Worm (Caenorhabditis elegans) whole organism, late embryonic: ENCODE measurements around the gene R107.2.

ENCODE experiments used
- C38D4.7 ChIP-seq: fragments of 200-800 bp; sonication (Bioruptor generic); optimal IDR thresholded peaks from 2 replicates; lab custom pipeline; 2018; ENCODE audit warnings: mild to moderate bottlenecking, missing genetic modification characterization, moderate library complexity, missing compliant biosample characterization
- F13H6.1 ChIP-seq: sonication (generic microtip); optimal IDR thresholded peaks from 2 replicates; lab custom pipeline; 2016; ENCODE audit warnings: missing genetic modification characterization, missing compliant biosample characterization
- K02D7.2 ChIP-seq: sonication (generic microtip); optimal IDR thresholded peaks from 2 replicates; lab custom pipeline; 2017; ENCODE audit warnings: mild to moderate bottlenecking, missing genetic modification characterization, missing compliant biosample characterization
- T23F11.4 ChIP-seq: fragments of 200-800 bp; sonication (Bioruptor generic); optimal IDR thresholded peaks from 2 replicates; lab custom pipeline; 2018; ENCODE audit warnings: mild to moderate bottlenecking, missing genetic modification characterization, missing compliant biosample characterization
- Y22D7AL.16 ChIP-seq: sonication (generic microtip); optimal IDR thresholded peaks from 2 replicates; lab custom pipeline; 2016; ENCODE audit warnings: missing genetic modification characterization, missing compliant biosample characterization
- ahr-1 ChIP-seq: sonication (generic microtip); optimal IDR thresholded peaks from 2 replicates; lab custom pipeline; 2016; ENCODE audit warnings: missing genetic modification characterization, missing compliant biosample characterization
- ama-1 ChIP-seq: fragments of 150-350 bp; optimal IDR thresholded peaks from 2 replicates; lab custom pipeline; 2014
- ceh-14 ChIP-seq: sonication (generic microtip); optimal IDR thresholded peaks from 2 replicates; lab custom pipeline; 2016; ENCODE audit warnings: missing genotype, missing genetic modification characterization, missing compliant biosample characterization
- ceh-18 ChIP-seq: sonication (generic microtip); optimal IDR thresholded peaks from 2 replicates; lab custom pipeline; 2016; ENCODE audit warnings: missing genetic modification characterization, missing compliant biosample characterization
- ceh-2 ChIP-seq: sonication (generic microtip); optimal IDR thresholded peaks from 2 replicates; lab custom pipeline; 2016; ENCODE audit warnings: missing genotype, missing genetic modification characterization, missing compliant biosample characterization
- ceh-30 ChIP-seq: fragments of 150-350 bp; optimal IDR thresholded peaks from 2 replicates; lab custom pipeline; 2014; ENCODE audit warnings: missing biosample characterization, missing genetic modification characterization
- ceh-31 ChIP-seq: sonication (generic microtip); optimal IDR thresholded peaks from 2 replicates; lab custom pipeline; 2016; ENCODE audit warnings: missing genetic modification characterization, missing compliant biosample characterization
- ceh-34 ChIP-seq: sonication (generic microtip); optimal IDR thresholded peaks from 2 replicates; lab custom pipeline; 2016; ENCODE audit warnings: mild to moderate bottlenecking, missing genetic modification characterization, missing compliant biosample characterization
- ceh-45 ChIP-seq: fragments of 200-800 bp; sonication (Bioruptor generic); IDR thresholded peaks from 2 replicates; pipeline ENCODE4 v1.3.6; 2022; ENCODE audit warnings: missing genetic modification reagents, missing genetic modification characterization, missing compliant biosample characterization
- ceh-48 ChIP-seq: sonication (generic microtip); optimal IDR thresholded peaks from 2 replicates; lab custom pipeline; 2016; ENCODE audit warnings: missing genetic modification characterization, inconsistent platforms, missing compliant biosample characterization
- ceh-9 ChIP-seq: sonication (generic microtip); optimal IDR thresholded peaks from 2 replicates; lab custom pipeline; 2016; ENCODE audit warnings: mild to moderate bottlenecking, missing genetic modification characterization, inconsistent platforms, missing compliant biosample characterization
- che-1 ChIP-seq: sonication (generic microtip); optimal IDR thresholded peaks from 2 replicates; lab custom pipeline; 2016; ENCODE audit warnings: mild to moderate bottlenecking, missing genetic modification characterization, missing compliant biosample characterization
- elt-4 ChIP-seq: sonication (generic microtip); optimal IDR thresholded peaks from 2 replicates; lab custom pipeline; 2016; ENCODE audit warnings: missing genetic modification characterization, missing compliant biosample characterization
- fax-1 ChIP-seq: sonication (generic microtip); optimal IDR thresholded peaks from 2 replicates; lab custom pipeline; 2016; ENCODE audit warnings: missing genotype, missing genetic modification characterization, missing compliant biosample characterization
- fkh-10 ChIP-seq: fragments of 150-350 bp; optimal IDR thresholded peaks from 2 replicates; lab custom pipeline; 2014; ENCODE audit warnings: missing biosample characterization, missing genetic modification reagents, missing genetic modification characterization
- fkh-6 ChIP-seq: sonication (generic microtip); optimal IDR thresholded peaks from 2 replicates; lab custom pipeline; 2016; ENCODE audit warnings: missing genetic modification characterization, missing compliant biosample characterization
- hlh-30 ChIP-seq: sonication (generic microtip); optimal IDR thresholded peaks from 2 replicates; lab custom pipeline; 2017; ENCODE audit warnings: antibody characterized with exemption, missing genetic modification characterization, missing compliant biosample characterization; ENCODE audit not compliant: insufficient read depth
- hlh-8 ChIP-seq: sonication (generic microtip); optimal IDR thresholded peaks from 2 replicates; lab custom pipeline; 2016; ENCODE audit warnings: missing genotype, missing genetic modification characterization, missing compliant biosample characterization
- lim-6 ChIP-seq: sonication (generic microtip); optimal IDR thresholded peaks from 2 replicates; lab custom pipeline; 2016; ENCODE audit warnings: missing genetic modification characterization, missing compliant biosample characterization
- lin-11 ChIP-seq: fragments of 200-800 bp; sonication (Bioruptor generic); optimal IDR thresholded peaks from 2 replicates; lab custom pipeline; 2018; ENCODE audit warnings: mild to moderate bottlenecking, missing genetic modification characterization, missing compliant biosample characterization
- mec-3 ChIP-seq: sonication (generic microtip); optimal IDR thresholded peaks from 2 replicates; lab custom pipeline; 2016; ENCODE audit warnings: borderline replicate concordance, missing genetic modification characterization, missing compliant biosample characterization
- nfya-1 ChIP-seq: sonication (generic microtip); optimal IDR thresholded peaks from 2 replicates; lab custom pipeline; 2017; ENCODE audit warnings: missing genetic modification characterization, mild to moderate bottlenecking, missing compliant biosample characterization, antibody characterized with exemption, moderate library complexity
- nhr-232 ChIP-seq: sonication (generic microtip); optimal IDR thresholded peaks from 2 replicates; lab custom pipeline; 2016; ENCODE audit warnings: missing genetic modification characterization, missing compliant biosample characterization
- npax-4 ChIP-seq: sonication (generic microtip); optimal IDR thresholded peaks from 2 replicates; lab custom pipeline; 2016; ENCODE audit warnings: missing genetic modification characterization, missing compliant biosample characterization
- odd-2 ChIP-seq: sonication (generic microtip); optimal IDR thresholded peaks from 2 replicates; lab custom pipeline; 2017; ENCODE audit warnings: antibody characterized with exemption, mild to moderate bottlenecking, missing genetic modification characterization, missing compliant biosample characterization
- pax-1 ChIP-seq: fragments of 150-350 bp; optimal IDR thresholded peaks from 2 replicates; lab custom pipeline; 2014; ENCODE audit warnings: missing biosample characterization, missing genetic modification characterization
- pha-2 ChIP-seq: sonication (generic microtip); optimal IDR thresholded peaks from 2 replicates; lab custom pipeline; 2017; ENCODE audit warnings: mild to moderate bottlenecking, missing genetic modification characterization, missing compliant biosample characterization
- pqm-1 ChIP-seq: sonication (generic microtip); optimal IDR thresholded peaks from 2 replicates; lab custom pipeline; 2016; ENCODE audit warnings: missing genetic modification characterization, missing compliant biosample characterization
- pros-1 ChIP-seq: fragments of 150-350 bp; optimal IDR thresholded peaks from 2 replicates; lab custom pipeline; 2014; ENCODE audit warnings: missing biosample characterization, missing genetic modification reagents, missing genetic modification characterization
- sox-2 ChIP-seq: fragments of 200-800 bp; sonication (Bioruptor generic); IDR thresholded peaks from 2 replicates; pipeline ENCODE4 v1.3.6; 2022; ENCODE audit warnings: missing genetic modification reagents, missing genetic modification characterization, missing compliant biosample characterization
- sox-4 ChIP-seq: sonication (generic microtip); optimal IDR thresholded peaks from 2 replicates; lab custom pipeline; 2017; ENCODE audit warnings: mild to moderate bottlenecking, missing genetic modification characterization, inconsistent platforms, missing compliant biosample characterization
- syd-9 ChIP-seq: sonication (generic microtip); optimal IDR thresholded peaks from 2 replicates; lab custom pipeline; 2016; ENCODE audit warnings: mild to moderate bottlenecking, missing genetic modification characterization, moderate library complexity, missing compliant biosample characterization
- tbx-2 ChIP-seq: sonication (generic microtip); optimal IDR thresholded peaks from 2 replicates; lab custom pipeline; 2016; ENCODE audit warnings: missing genetic modification characterization, missing compliant biosample characterization
- ttx-3 ChIP-seq: sonication (generic microtip); optimal IDR thresholded peaks from 2 replicates; lab custom pipeline; 2016; ENCODE audit warnings: missing genetic modification reagents, missing genetic modification characterization, missing compliant biosample characterization
- unc-3 ChIP-seq, 2 experiments: fragments of 200-800 bp in 1 of 2; sonication (Bioruptor generic) in 1 of 2; sonication (generic microtip) in 1 of 2; conservative IDR thresholded peaks in 1 of 2; optimal IDR thresholded peaks in 1 of 2; 2 replicates each; pipeline versions ENCODE4 v1.3.6 to Lab custom; 2016 to 2022; ENCODE audit warnings: missing compliant biosample characterization in 2 of 2, missing genetic modification characterization in 2 of 2, missing genetic modification reagents in 1 of 2
- unc-42 ChIP-seq: sonication (generic microtip); optimal IDR thresholded peaks from 2 replicates; lab custom pipeline; 2016; ENCODE audit warnings: missing genotype, missing genetic modification characterization, missing compliant biosample characterization
- unc-55 ChIP-seq: sonication (generic microtip); optimal IDR thresholded peaks from 2 replicates; lab custom pipeline; 2017; ENCODE audit warnings: missing biosample characterization, missing genetic modification reagents, missing genetic modification characterization

Gene R107.2

ce11 chrIII:9053263-9053662 lies 7.5 kb upstream of the R107.2 start:
- TF ChIP-seq ama-1 (peak; percentile 9), fkh-10 (GFP tag; lab: Kevin White, UChicago) (no peak)

ce11 chrIII:9052371-9052978 lies 6.7 kb upstream of the R107.2 start:
- TF ChIP-seq unc-55 (GFP tag; lab: Kevin White, UChicago) = peak; percentile 27
- TF ChIP-seq che-1 (tag; lab: Kevin White, UChicago) = no peak
- TF ChIP-seq unc-42 = peak; percentile 50
- no peak for TF ChIP-seq F13H6.1
- TF ChIP-seq lin-11 (tag; lab: Kevin White, UChicago) = peak; percentile 9
- TF ChIP-seq ceh-18 (tag; lab: Kevin White, UChicago) = peak; percentile 16
- TF ChIP-seq hlh-30 (tag; lab: Kevin White, UChicago) = no peak
- TF ChIP-seq ceh-30 = peak; percentile 71
- peak; percentile 43 for TF ChIP-seq nfya-1 (tag; lab: Kevin White, UChicago)
- peak; percentile 35 for TF ChIP-seq ama-1
- no peak for TF ChIP-seq Y22D7AL.16
- TF ChIP-seq syd-9 = peak; percentile 66
- no peak for TF ChIP-seq ttx-3 (tag; lab: Kevin White, UChicago)
- no peak for TF ChIP-seq C38D4.7
- peak; percentile 58 for TF ChIP-seq pros-1 (tag; lab: Kevin White, UChicago)
- TF ChIP-seq ceh-31 (tag; lab: Kevin White, UChicago) = peak; percentile 61
- TF ChIP-seq fkh-6 (tag; lab: Kevin White, UChicago) = peak; percentile 57
- TF ChIP-seq sox-4 (tag; lab: Kevin White, UChicago) = peak; percentile 10
- TF ChIP-seq tbx-2 (tag; lab: Kevin White, UChicago) = peak; percentile 47

ce11 chrIII:9051714-9052113 lies 6.0 kb upstream of the R107.2 start:
- TF ChIP-seq lim-6 (tag; lab: Kevin White, UChicago) (no peak), pha-2 (tag; lab: Kevin White, UChicago) (no peak), ahr-1 (tag; lab: Kevin White, UChicago) (no peak), ceh-2 (no peak), pax-1 (no peak), mec-3 (tag; lab: Kevin White, UChicago) (no peak), pqm-1 (tag; lab: Kevin White, UChicago) (no peak), fax-1 (tag; lab: Kevin White, UChicago) (no peak), nhr-232 (tag; lab: Kevin White, UChicago) (no peak), odd-2 (tag; lab: Kevin White, UChicago) (no peak), ceh-9 (tag; lab: Kevin White, UChicago) (no peak), unc-3 (GFP tag; conservative IDR thresholded peaks at IDR 0.05; lab: Robert Waterston, UW) (no peak), unc-3 (tag; optimal IDR thresholded peaks at IDR 0.05; lab: Kevin White, UChicago) (no peak)
- TF ChIP-seq, all 69 proteins: peak for 0

ce11 chrIII:9051119-9051597 lies 5.4 kb upstream of the R107.2 start:
- TF ChIP-seq ceh-14 (no peak), npax-4 (tag; lab: Kevin White, UChicago) (no peak), ceh-45 (GFP tag; lab: Robert Waterston, UW) (no peak), ceh-9 (tag; lab: Kevin White, UChicago) (no peak), F13H6.1 (no peak), ama-1 (peak; percentile 49), pha-2 (tag; lab: Kevin White, UChicago) (no peak), ceh-34 (tag; lab: Kevin White, UChicago) (no peak), unc-55 (GFP tag; lab: Kevin White, UChicago) (peak; percentile 89), T23F11.4 (peak; percentile 15), hlh-8 (no peak), sox-2 (no peak), ceh-30 (peak; percentile 78), ceh-48 (tag; lab: Kevin White, UChicago) (no peak), unc-42 (no peak), K02D7.2 (tag; lab: Kevin White, UChicago) (peak; percentile 27), elt-4 (tag; lab: Kevin White, UChicago) (no peak), fkh-6 (tag; lab: Kevin White, UChicago) (no peak)
